Fruit fly (Drosophila melanogaster) whole organism, embryonic: ENCODE data around the gene Hexim.
A peak's percentile ranks its signal among the peaks of the same experiment; 100 is the strongest.

Experiments used
- Atf-2 ChIP-seq: fragments of 200-800 bp; sonication (Bioruptor generic); optimal IDR thresholded peaks from 2 replicates; lab custom pipeline; 2016; ENCODE audit warnings: missing biosample characterization, missing genetic modification characterization
- Atf3 ChIP-seq: fragments of 200-800 bp; sonication (Bioruptor generic); optimal IDR thresholded peaks from 3 replicates; lab custom pipeline; 2016; ENCODE audit warnings: missing biosample characterization, missing genetic modification characterization
- BtbVII ChIP-seq: fragments of 200-800 bp; sonication (Bioruptor generic); optimal IDR thresholded peaks from 3 replicates; lab custom pipeline; 2017; ENCODE audit warnings: missing biosample characterization, mild to moderate bottlenecking, missing genetic modification characterization
- CG10147 ChIP-seq: fragments of 200-800 bp; sonication (Bioruptor generic); optimal IDR thresholded peaks from 2 replicates; lab custom pipeline; 2019; ENCODE audit warnings: missing biosample characterization, mild to moderate bottlenecking, missing genetic modification characterization, moderate library complexity
- CG12104 ChIP-seq: fragments of 200-800 bp; sonication (Bioruptor generic); optimal IDR thresholded peaks from 3 replicates; lab custom pipeline; 2016; ENCODE audit warnings: missing biosample characterization, missing genetic modification characterization
- CG12219 ChIP-seq: fragments of 200-800 bp; sonication (Bioruptor generic); optimal IDR thresholded peaks from 3 replicates; lab custom pipeline; 2018; ENCODE audit warnings: missing biosample characterization, mild to moderate bottlenecking, missing genetic modification characterization
- CG13287 ChIP-seq: fragments of 200-800 bp; sonication (Bioruptor generic); IDR thresholded peaks from 2 replicates; pipeline ENCODE4 v1.3.6; 2022; ENCODE audit warnings: missing biosample characterization, missing genetic modification characterization; ENCODE audit not compliant: partially characterized antibody
- CG16779 ChIP-seq: fragments of 200-800 bp; sonication (Bioruptor generic); IDR thresholded peaks from 2 replicates; pipeline ENCODE4 v1.3.6; 2022; ENCODE audit warnings: missing biosample characterization, missing genetic modification characterization
- CG16813 ChIP-seq: fragments of 200-800 bp; sonication (Bioruptor generic); IDR thresholded peaks from 3 replicates; pipeline ENCODE4 v1.3.6; 2022; ENCODE audit warnings: missing biosample characterization, missing genetic modification characterization; ENCODE audit not compliant: partially characterized antibody
- CG1792 ChIP-seq: fragments of 200-800 bp; sonication (Bioruptor generic); optimal IDR thresholded peaks from 2 replicates; lab custom pipeline; 2016; ENCODE audit warnings: missing biosample characterization, missing genetic modification characterization
- CG18262 ChIP-seq: fragments of 200-800 bp; optimal IDR thresholded peaks from 3 replicates; lab custom pipeline; 2019; ENCODE audit warnings: missing biosample characterization, mild to moderate bottlenecking, missing genetic modification characterization, moderate library complexity
- CG18599 ChIP-seq: fragments of 200-800 bp; sonication (Bioruptor generic); optimal IDR thresholded peaks from 3 replicates; lab custom pipeline; 2017; ENCODE audit warnings: missing biosample characterization, missing genetic modification characterization, mild to moderate bottlenecking, moderate library complexity, missing genetic modification reagents
- CG2120 ChIP-seq: fragments of 200-800 bp; sonication (Bioruptor generic); optimal IDR thresholded peaks from 3 replicates; lab custom pipeline; 2016; ENCODE audit warnings: missing biosample characterization, missing genetic modification characterization
- CG2712 ChIP-seq: fragments of 200-800 bp; optimal IDR thresholded peaks from 3 replicates; lab custom pipeline; 2019; ENCODE audit warnings: missing biosample characterization, mild to moderate bottlenecking, missing genetic modification characterization, moderate library complexity
- CG30020 ChIP-seq: fragments of 200-800 bp; optimal IDR thresholded peaks from 2 replicates; lab custom pipeline; 2019; ENCODE audit warnings: missing biosample characterization, mild to moderate bottlenecking, missing genetic modification characterization, moderate library complexity
- CG4404 ChIP-seq: fragments of 200-800 bp; sonication (Bioruptor generic); IDR thresholded peaks from 2 replicates; pipeline ENCODE4 v1.3.6; 2022; ENCODE audit warnings: missing biosample characterization, missing genetic modification characterization
- CG4854 ChIP-seq: fragments of 200-800 bp; sonication (Bioruptor generic); optimal IDR thresholded peaks from 2 replicates; lab custom pipeline; 2016; ENCODE audit warnings: missing biosample characterization, missing genetic modification characterization, inconsistent platforms
- CG8359 ChIP-seq: fragments of 200-800 bp; sonication (Bioruptor generic); optimal IDR thresholded peaks from 2 replicates; lab custom pipeline; 2017; ENCODE audit warnings: missing biosample characterization, mild to moderate bottlenecking, missing genetic modification characterization, borderline replicate concordance
- CG9437 ChIP-seq: fragments of 200-800 bp; sonication (Bioruptor generic); optimal IDR thresholded peaks from 2 replicates; lab custom pipeline; 2018; ENCODE audit warnings: missing biosample characterization, mild to moderate bottlenecking, missing genetic modification characterization
- D ChIP-seq, 2 experiments: fragments of 200-800 bp in 1 of 2; fragments of >200 bp in 1 of 2; sonication (Bioruptor generic) in 1 of 2; optimal IDR thresholded peaks; 2 replicates in 1 of 2; 3 replicates in 1 of 2; lab custom pipeline; 2017; ENCODE audit warnings: mild to moderate bottlenecking in 1 of 2, missing biosample characterization in 1 of 2, missing genetic modification characterization in 1 of 2, missing genetic modification reagents in 1 of 2
- Doc3 ChIP-seq: fragments of 200-800 bp; sonication (Bioruptor generic); IDR thresholded peaks from 3 replicates; pipeline ENCODE4 v1.3.6; 2022; ENCODE audit warnings: missing biosample characterization, missing genetic modification characterization; ENCODE audit not compliant: partially characterized antibody
- Eip74EF ChIP-seq, 2 experiments: fragments of 200-800 bp in 1 of 2; fragments of >200 bp in 1 of 2; sonication (Bioruptor generic) in 1 of 2; optimal IDR thresholded peaks; 2 replicates each; lab custom pipeline; 2017 to 2019; ENCODE audit warnings: missing biosample characterization in 2 of 2, missing genetic modification characterization in 2 of 2, mild to moderate bottlenecking in 1 of 2, moderate library complexity in 1 of 2
- HLH4C ChIP-seq: fragments of 200-800 bp; sonication (Bioruptor generic); IDR thresholded peaks from 3 replicates; pipeline ENCODE4 v1.3.6; 2022; ENCODE audit warnings: missing biosample characterization, missing genetic modification characterization; ENCODE audit not compliant: partially characterized antibody
- HmgZ ChIP-seq: fragments of 200-800 bp; sonication (Bioruptor generic); optimal IDR thresholded peaks from 2 replicates; lab custom pipeline; 2018; ENCODE audit warnings: missing biosample characterization, mild to moderate bottlenecking, missing genetic modification characterization
- Lhr ChIP-seq: fragments of 200-800 bp; sonication (Bioruptor generic); optimal IDR thresholded peaks from 3 replicates; lab custom pipeline; 2017; ENCODE audit warnings: mild to moderate bottlenecking, missing biosample characterization, missing genetic modification reagents, missing genetic modification characterization
- Med ChIP-seq: fragments of 200-800 bp; sonication (Bioruptor generic); peaks from one replicate; lab custom pipeline; 2016; ENCODE audit warnings: missing biosample characterization, missing genetic modification characterization, mild to moderate bottlenecking, inconsistent platforms, moderate library complexity
- Mrtf ChIP-seq: fragments of 200-800 bp; sonication (Bioruptor generic); IDR thresholded peaks from 3 replicates; pipeline ENCODE4 v1.3.6; 2022; ENCODE audit warnings: missing biosample characterization, missing genetic modification characterization
- Nf-YA ChIP-seq: fragments of 200-800 bp; sonication (Bioruptor generic); IDR thresholded peaks from 2 replicates; pipeline ENCODE4 v1.3.6; 2022; ENCODE audit warnings: missing biosample characterization, missing genetic modification characterization
- Oaz ChIP-seq: fragments of 200-800 bp; sonication (Bioruptor generic); IDR thresholded peaks from 2 replicates; pipeline ENCODE4 v1.3.6; 2022; ENCODE audit warnings: missing biosample characterization, missing genetic modification characterization
- PHDP ChIP-seq: fragments of 200-800 bp; sonication (Bioruptor generic); optimal IDR thresholded peaks from 3 replicates; lab custom pipeline; 2018; ENCODE audit warnings: missing biosample characterization, mild to moderate bottlenecking, missing genetic modification characterization, moderate library complexity
- Taf1 ChIP-seq: fragments of 200-800 bp; sonication (Bioruptor generic); IDR thresholded peaks from 2 replicates; pipeline ENCODE4 v1.3.6; 2022; ENCODE audit warnings: missing biosample characterization, missing genetic modification characterization
- Vsx1 ChIP-seq: fragments of 200-800 bp; sonication (Bioruptor generic); optimal IDR thresholded peaks from 2 replicates; lab custom pipeline; 2017; ENCODE audit warnings: missing biosample characterization, mild to moderate bottlenecking, missing genetic modification characterization, missing genetic modification reagents
- ac ChIP-seq: fragments of 200-800 bp; sonication (Bioruptor generic); optimal IDR thresholded peaks from 3 replicates; lab custom pipeline; 2017; ENCODE audit warnings: missing biosample characterization, mild to moderate bottlenecking, missing genetic modification characterization
- dan ChIP-seq: fragments of 200-800 bp; sonication (Bioruptor generic); IDR thresholded peaks from 2 replicates; pipeline ENCODE4 v1.3.6; 2022; ENCODE audit warnings: missing biosample characterization, missing genetic modification characterization
- ewg ChIP-seq: fragments of 200-800 bp; sonication (Bioruptor generic); optimal IDR thresholded peaks from 3 replicates; lab custom pipeline; 2017; ENCODE audit warnings: mild to moderate bottlenecking, missing biosample characterization, missing genetic modification reagents, missing genetic modification characterization
- fru ChIP-seq: fragments of >200 bp; optimal IDR thresholded peaks from 2 replicates; lab custom pipeline; 2017
- gem ChIP-seq: fragments of 200-800 bp; sonication (Bioruptor generic); optimal IDR thresholded peaks from 2 replicates; lab custom pipeline; 2019; ENCODE audit warnings: missing biosample characterization, mild to moderate bottlenecking, missing genetic modification characterization, moderate library complexity
- hbn ChIP-seq: fragments of 200-800 bp; sonication (Bioruptor generic); IDR thresholded peaks from 2 replicates; pipeline ENCODE4 v1.3.6; 2022; ENCODE audit warnings: missing biosample characterization, missing genetic modification characterization; ENCODE audit not compliant: partially characterized antibody
- insv ChIP-seq, 2 experiments: fragments of 200-800 bp; sonication (Bioruptor generic); optimal IDR thresholded peaks; 3 replicates each; lab custom pipeline; 2016 to 2018; ENCODE audit warnings: missing biosample characterization in 2 of 2, missing genetic modification characterization in 2 of 2
- shn ChIP-seq: fragments of 200-800 bp; sonication (Bioruptor generic); optimal IDR thresholded peaks from 3 replicates; lab custom pipeline; 2016; ENCODE audit warnings: missing biosample characterization, missing genetic modification characterization
- sisA ChIP-seq: fragments of 200-800 bp; sonication (Bioruptor generic); IDR thresholded peaks from 2 replicates; pipeline ENCODE4 v1.3.6; 2022; ENCODE audit warnings: missing biosample characterization, missing genetic modification characterization
- tll ChIP-seq, 2 experiments: fragments of 200-800 bp in 1 of 2; fragments of >200 bp in 1 of 2; sonication (Bioruptor generic) in 1 of 2; optimal IDR thresholded peaks; 2 replicates each; lab custom pipeline; 2017 to 2019; ENCODE audit warnings: missing biosample characterization in 2 of 2, missing genetic modification characterization in 2 of 2, mild to moderate bottlenecking in 1 of 2, moderate library complexity in 1 of 2
- zfh2 ChIP-seq: fragments of 200-800 bp; sonication (Bioruptor generic); optimal IDR thresholded peaks from 2 replicates; lab custom pipeline; 2016; ENCODE audit warnings: missing biosample characterization, missing genetic modification characterization

Hexim gene

DNA sequence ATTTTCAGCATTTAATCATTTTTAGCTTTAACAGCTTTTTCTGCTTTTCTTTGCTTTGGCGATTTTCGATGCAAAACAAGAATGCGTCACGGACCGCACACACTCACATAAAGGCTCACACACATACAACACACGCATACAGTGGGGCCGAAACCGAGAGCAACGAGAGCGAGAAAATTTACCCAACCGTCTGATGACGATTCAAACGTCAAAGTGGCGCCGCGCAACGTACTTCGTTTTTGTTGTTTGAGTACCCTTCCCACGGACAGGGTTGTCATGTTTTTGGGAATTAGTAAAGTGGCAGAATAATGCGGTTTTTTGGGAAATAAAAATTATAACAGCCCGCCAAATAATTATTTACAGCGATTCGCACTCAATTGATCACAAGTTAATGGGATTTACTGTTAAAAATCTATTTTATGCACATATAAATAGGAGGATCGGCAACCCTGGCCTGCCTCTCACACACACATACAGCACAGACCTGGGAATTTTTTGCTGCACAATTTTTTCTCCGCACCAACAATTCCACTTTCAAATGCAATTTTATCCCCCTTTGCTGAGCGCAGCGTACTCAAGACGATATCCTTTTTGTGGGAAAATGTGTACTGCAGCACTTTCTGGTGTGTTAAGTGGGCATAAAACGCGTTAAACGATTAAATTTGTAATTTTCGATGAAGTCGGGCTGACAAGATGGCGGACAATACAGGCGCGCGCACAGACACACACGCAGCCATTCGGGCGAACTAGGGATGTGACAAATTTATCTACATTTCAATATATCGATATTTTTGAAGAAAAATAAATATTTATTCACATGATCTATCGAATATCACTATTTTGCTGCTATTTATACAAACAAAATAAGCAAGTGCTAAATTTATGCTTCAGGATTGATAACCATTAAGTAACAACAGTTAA, 4.0 kb upstream of the Hexim start (continued):
- TF ChIP-seq CG18262 (tag; lab: Kevin White, UChicago) (peak; percentile 94), BtbVII (GFP tag; lab: Kevin White, UChicago) (peak; percentile 91), CG10147 (GFP tag; lab: Kevin White, UChicago) (peak; percentile 84)

DNA sequence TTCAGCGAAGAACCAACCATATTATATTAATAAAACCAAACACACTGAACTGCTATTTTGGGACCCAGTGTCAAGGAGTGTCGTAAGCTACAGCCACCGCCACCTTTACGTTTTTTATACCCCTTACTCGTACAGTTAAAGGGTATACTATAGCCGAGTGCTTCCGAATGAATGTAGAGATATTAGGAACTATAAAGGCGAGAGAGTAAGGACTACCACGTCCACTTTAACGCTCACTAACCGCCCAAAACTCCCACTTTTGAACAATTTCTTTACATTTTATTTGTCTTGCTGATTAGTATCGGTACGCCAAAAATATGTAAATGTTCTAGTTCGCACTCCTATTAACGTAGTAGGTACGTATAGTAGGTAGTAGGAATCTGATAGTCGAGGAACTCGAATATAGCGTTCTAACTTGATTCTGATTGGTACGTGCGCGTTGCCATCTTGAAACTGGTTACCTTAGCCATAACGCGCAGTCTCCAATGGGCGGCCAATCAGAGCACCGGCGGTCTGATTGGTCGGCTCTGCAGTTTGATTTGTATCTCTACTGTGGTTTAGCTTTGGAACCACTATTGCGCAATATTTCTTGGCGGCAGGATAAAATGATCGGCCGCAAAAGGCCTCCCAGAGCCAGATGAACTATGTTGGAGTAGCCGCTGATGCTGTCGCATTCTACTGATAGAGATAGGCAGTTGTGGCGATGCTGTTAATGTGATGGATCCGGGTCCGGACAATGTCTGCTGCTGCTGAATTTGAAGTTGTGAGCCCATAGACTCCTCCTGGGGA, 3.1 kb upstream of the Hexim start:
- no peak for TF ChIP-seq CG2712 (tag; lab: Kevin White, UChicago)
- TF ChIP-seq shn (GFP tag; lab: Kevin White, UChicago): no peak
- no peak for TF ChIP-seq sisA
- TF ChIP-seq tll (GFP tag; optimal IDR thresholded peaks at IDR 0.05; lab: Kevin White, UChicago): no peak
- no peak for TF ChIP-seq fru
- no peak for TF ChIP-seq Mrtf (GFP tag; lab: Robert Waterston, UW)
- TF ChIP-seq CG18599 (GFP tag; lab: Kevin White, UChicago): no peak
- no peak for TF ChIP-seq PHDP (tag; lab: Kevin White, UChicago)
- TF ChIP-seq CG2120 (GFP tag; lab: Kevin White, UChicago): peak; percentile 0
- TF ChIP-seq BtbVII (GFP tag; lab: Kevin White, UChicago): no peak
- peak; percentile 70 for TF ChIP-seq D (optimal IDR thresholded peaks at IDR 0.05; lab: Kevin White, UChicago)
- no peak for TF ChIP-seq D (GFP tag; optimal IDR thresholded peaks at IDR 0.05; lab: Kevin White, UChicago)
- no peak for TF ChIP-seq gem (tag; lab: Kevin White, UChicago)
- peak; percentile 85 for TF ChIP-seq Med
- TF ChIP-seq Atf-2 (GFP tag; lab: Kevin White, UChicago): no peak
- TF ChIP-seq Oaz (GFP tag; lab: Robert Waterston, UW): no peak
- no peak for TF ChIP-seq CG12104 (GFP tag; lab: Kevin White, UChicago)
- no peak for TF ChIP-seq ewg
- TF ChIP-seq Lhr (GFP tag; lab: Kevin White, UChicago): no peak
- no peak for TF ChIP-seq Eip74EF (GFP tag; optimal IDR thresholded peaks at IDR 0.05; lab: Kevin White, UChicago)
- TF ChIP-seq hbn (GFP tag; lab: Robert Waterston, UW): no peak
- TF ChIP-seq CG1792 (GFP tag; lab: Kevin White, UChicago): no peak
- no peak for TF ChIP-seq CG8359 (GFP tag; lab: Kevin White, UChicago)
- no peak for TF ChIP-seq CG12219
- TF ChIP-seq insv (GFP tag; optimal IDR thresholded peaks at IDR 0.05; lab: Kevin White, UChicago): peak; percentile 97 to 100
- no peak for TF ChIP-seq Vsx1 (GFP tag; lab: Kevin White, UChicago)
- TF ChIP-seq CG4404 (GFP tag; lab: Robert Waterston, UW): no peak
- no peak for TF ChIP-seq CG16779 (GFP tag; lab: Robert Waterston, UW)
- TF ChIP-seq dan (GFP tag; lab: Robert Waterston, UW): no peak
- TF ChIP-seq Taf1: no peak
- TF ChIP-seq CG13287 (GFP tag; lab: Robert Waterston, UW): no peak
- TF ChIP-seq CG30020: no peak
- TF ChIP-seq CG4854 (GFP tag; lab: Kevin White, UChicago): no peak
- no peak for TF ChIP-seq ac
- peak; percentile 2 for TF ChIP-seq zfh2 (GFP tag; lab: Kevin White, UChicago)
- TF ChIP-seq HLH4C (GFP tag; lab: Robert Waterston, UW): 0 out of 3 replicates have a peak, but pooled peaks have one; percentile 30
- TF ChIP-seq Atf3 (GFP tag; lab: Kevin White, UChicago): no peak
- TF ChIP-seq CG9437: peak; percentile 92
- no peak for TF ChIP-seq Doc3
- TF ChIP-seq Nf-YA: peak; percentile 66
- TF ChIP-seq HmgZ (tag; lab: Kevin White, UChicago): no peak
- TF ChIP-seq CG16813 (GFP tag; lab: Robert Waterston, UW): peak; percentile 55; the same call in 1 of the 3 replicates
